Fruit fly (Drosophila melanogaster): Measurements from ENCODE around the gene CG10725.

CG10725 gene

dm6 chr3L:13430171-13430570 lies 7.6 kb upstream of the CG10725 start:
- TF ChIP-seq CG5204 (GFP tag; optimal IDR thresholded peaks at IDR 0.05) (no peak), Clk (GFP tag; optimal IDR thresholded peaks at IDR 0.05) (no peak), CG33017 (tag; optimal IDR thresholded peaks at IDR 0.05) (no peak), pad (GFP tag; optimal IDR thresholded peaks at IDR 0.05) (no peak), toe (GFP tag; optimal IDR thresholded peaks at IDR 0.05) (no peak), tj (GFP tag; optimal IDR thresholded peaks at IDR 0.05) (no peak), CG7101 (tag; optimal IDR thresholded peaks at IDR 0.05) (no peak), CG1620 (GFP tag; optimal IDR thresholded peaks at IDR 0.05) (no peak), Crg-1 (GFP tag; optimal IDR thresholded peaks at IDR 0.05) (no peak), cnc (optimal IDR thresholded peaks at IDR 0.05) (no peak), CG11617 (GFP tag; optimal IDR thresholded peaks at IDR 0.05) (no peak), kay (GFP tag; ENCODE audit: borderline replicate concordance) (no peak), ovo (GFP tag; optimal IDR thresholded peaks at IDR 0.05) (no peak), Hr96 (GFP tag; optimal IDR thresholded peaks at IDR 0.05) (no peak)

DNA sequence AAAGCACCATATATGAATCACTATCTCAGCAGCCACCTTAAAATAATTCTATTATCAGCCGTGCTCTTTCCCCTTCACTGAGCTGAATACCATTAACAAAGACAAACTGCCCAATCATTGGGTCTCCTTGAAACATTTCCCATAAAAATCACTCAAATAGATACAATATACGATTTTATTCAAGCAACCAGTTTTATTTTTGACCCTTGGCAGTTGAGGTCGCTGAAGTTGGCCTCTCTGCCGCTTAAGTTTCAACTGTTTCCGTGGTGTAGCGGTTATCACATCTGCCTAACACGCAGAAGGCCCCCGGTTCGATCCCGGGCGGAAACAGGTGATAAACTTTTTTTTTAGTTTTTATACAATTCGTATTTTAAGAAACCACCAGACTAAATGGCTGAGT lies 5.0 kb upstream of the CG10725 start:
- TF ChIP-seq CG1620 (GFP tag; optimal IDR thresholded peaks at IDR 0.05) (no peak), pad (GFP tag; optimal IDR thresholded peaks at IDR 0.05) (no peak), Hr96 (GFP tag; optimal IDR thresholded peaks at IDR 0.05) (no peak), CG33017 (tag; optimal IDR thresholded peaks at IDR 0.05) (no peak), CG7045 (GFP tag; optimal IDR thresholded peaks at IDR 0.05) (no peak), kay (GFP tag; ENCODE audit: borderline replicate concordance) (no peak), Mnt (GFP tag; optimal IDR thresholded peaks at IDR 0.05) (no peak), CG12768 (GFP tag; optimal IDR thresholded peaks at IDR 0.05) (no peak)

DNA sequence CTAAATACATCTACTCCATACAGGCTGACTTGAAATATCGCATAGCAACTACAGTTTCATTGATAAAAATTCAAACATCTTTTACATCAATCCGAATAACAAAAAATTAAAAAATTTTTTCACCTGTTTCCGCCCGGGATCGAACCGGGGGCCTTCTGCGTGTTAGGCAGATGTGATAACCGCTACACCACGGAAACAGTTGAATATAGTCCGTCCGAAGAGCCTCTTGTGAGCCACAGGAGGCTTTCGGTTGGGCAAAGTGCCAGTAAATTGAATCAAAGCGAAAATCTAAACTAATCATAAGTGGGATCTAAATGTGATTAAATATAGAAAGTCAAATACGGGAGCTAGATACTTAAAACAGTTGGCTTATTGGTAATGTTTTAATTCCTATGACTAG lies 4.2 kb upstream of the CG10725 start:
- TF ChIP-seq cic (GFP tag; optimal IDR thresholded peaks at IDR 0.05) (no peak), Mnt (GFP tag; optimal IDR thresholded peaks at IDR 0.05) (no peak), toe (GFP tag; optimal IDR thresholded peaks at IDR 0.05) (no peak), CG14711 (tag; optimal IDR thresholded peaks at IDR 0.05) (no peak), CG33017 (tag; optimal IDR thresholded peaks at IDR 0.05) (no peak), bab1 (GFP tag; optimal IDR thresholded peaks at IDR 0.05) (no peak), Hr96 (GFP tag; optimal IDR thresholded peaks at IDR 0.05) (no peak), ovo (GFP tag; optimal IDR thresholded peaks at IDR 0.05) (no peak), CG11617 (GFP tag; optimal IDR thresholded peaks at IDR 0.05) (no peak), cnc (optimal IDR thresholded peaks at IDR 0.05) (no peak), kay (GFP tag; ENCODE audit: borderline replicate concordance) (no peak), CG12768 (GFP tag; optimal IDR thresholded peaks at IDR 0.05) (no peak)

- TF ChIP-seq CG7045 (GFP tag; optimal IDR thresholded peaks at IDR 0.05), result peak; percentile 11
- TF ChIP-seq CG1620 (GFP tag; optimal IDR thresholded peaks at IDR 0.05), result no peak
Observed at dm6 chr3L:13435170-13435727, 2.5 kb upstream of the CG10725 start, which contains the start of gene CG10713. Gene CG10713 (minus strand): TSS chr3L:13435229.

dm6 chr3L:13437036-13437435 lies 718 bp upstream of the CG10725 start, which contains the start of gene CG10154:
Gene CG10154 (minus strand): TSS chr3L:13437136.
- TF ChIP-seq cnc (optimal IDR thresholded peaks at IDR 0.05), result no peak
- TF ChIP-seq ovo (GFP tag; optimal IDR thresholded peaks at IDR 0.05), result no peak
- no peak for TF ChIP-seq Hr96 (GFP tag; optimal IDR thresholded peaks at IDR 0.05)
- TF ChIP-seq CG5204 (GFP tag; optimal IDR thresholded peaks at IDR 0.05), result no peak
- no peak for TF ChIP-seq CG33017 (tag; optimal IDR thresholded peaks at IDR 0.05)
- no peak for TF ChIP-seq toe (GFP tag; optimal IDR thresholded peaks at IDR 0.05)
- no peak for TF ChIP-seq CG11617 (GFP tag; optimal IDR thresholded peaks at IDR 0.05)
- no peak for TF ChIP-seq pad (GFP tag; optimal IDR thresholded peaks at IDR 0.05)
- no peak for TF ChIP-seq CG7045 (GFP tag; optimal IDR thresholded peaks at IDR 0.05)
- no peak for TF ChIP-seq CG1620 (GFP tag; optimal IDR thresholded peaks at IDR 0.05)

DNA sequence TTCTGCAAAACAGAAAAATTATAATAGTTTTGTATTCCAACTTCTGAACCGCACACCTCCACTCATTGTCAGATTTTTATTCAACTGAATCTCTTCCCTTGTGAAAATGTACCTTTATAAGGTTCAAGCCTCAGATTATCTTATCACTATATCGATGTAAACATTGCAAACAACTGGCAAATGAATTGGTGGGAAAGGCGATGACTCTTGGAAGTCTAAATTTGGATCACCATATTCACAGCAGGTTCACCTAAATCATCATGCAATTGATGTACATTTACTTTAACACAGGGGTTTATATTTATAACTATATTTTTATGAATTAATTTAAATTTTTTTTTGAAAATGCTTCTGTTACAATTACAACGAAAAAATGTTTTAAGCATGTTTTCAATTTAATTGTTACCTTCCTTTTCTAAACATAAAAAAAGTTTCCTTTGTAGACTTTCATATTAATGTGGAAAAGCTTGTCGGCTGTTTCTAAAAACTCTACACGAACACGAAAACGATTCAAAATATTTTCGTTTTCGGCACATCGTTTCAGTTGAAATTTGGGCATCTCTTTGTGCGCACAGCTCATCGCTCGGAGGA lies 2.7 kb downstream of the CG10725 start, which contains the start of the genes CG10140 and CG14109:
CG10140 (minus strand) TSS at position 101 of the 591 bp plus-strand sequence.
CG14109 (plus strand) TSS at position 541 of the 591 bp plus-strand sequence.
- TF ChIP-seq kay (GFP tag; ENCODE audit: borderline replicate concordance) (no peak), Mnt (GFP tag; optimal IDR thresholded peaks at IDR 0.05) (no peak), CG11617 (GFP tag; optimal IDR thresholded peaks at IDR 0.05) (no peak), CG5204 (GFP tag; optimal IDR thresholded peaks at IDR 0.05) (no peak), CG1620 (GFP tag; optimal IDR thresholded peaks at IDR 0.05) (no peak), Hr96 (GFP tag; optimal IDR thresholded peaks at IDR 0.05) (no peak), Crg-1 (GFP tag; optimal IDR thresholded peaks at IDR 0.05) (no peak)

dm6 chr3L:13442400-13442799 lies 4.6 kb downstream of the CG10725 start, which contains the start of gene cmb:
Gene cmb (plus strand): TSS chr3L:13442594.
- TF ChIP-seq Clk (GFP tag; optimal IDR thresholded peaks at IDR 0.05) (no peak), CG7101 (tag; optimal IDR thresholded peaks at IDR 0.05) (no peak), CG14711 (tag; optimal IDR thresholded peaks at IDR 0.05) (no peak), Mnt (GFP tag; optimal IDR thresholded peaks at IDR 0.05) (no peak), CG1620 (GFP tag; optimal IDR thresholded peaks at IDR 0.05) (peak; percentile 26), CG7045 (GFP tag; optimal IDR thresholded peaks at IDR 0.05) (no peak), Hr96 (GFP tag; optimal IDR thresholded peaks at IDR 0.05) (no peak), Crg-1 (GFP tag; optimal IDR thresholded peaks at IDR 0.05) (no peak), CG33017 (tag; optimal IDR thresholded peaks at IDR 0.05) (no peak), CG11617 (GFP tag; optimal IDR thresholded peaks at IDR 0.05) (peak; percentile 25), cic (GFP tag; optimal IDR thresholded peaks at IDR 0.05) (no peak), tj (GFP tag; optimal IDR thresholded peaks at IDR 0.05) (no peak), kay (GFP tag; ENCODE audit: borderline replicate concordance) (peak; percentile 71), toe (GFP tag; optimal IDR thresholded peaks at IDR 0.05) (no peak), pad (GFP tag; optimal IDR thresholded peaks at IDR 0.05) (no peak), CG12768 (GFP tag; optimal IDR thresholded peaks at IDR 0.05) (no peak), ovo (GFP tag; optimal IDR thresholded peaks at IDR 0.05) (no peak), bab1 (GFP tag; optimal IDR thresholded peaks at IDR 0.05) (peak; percentile 36), cnc (optimal IDR thresholded peaks at IDR 0.05) (no peak), CG5204 (GFP tag; optimal IDR thresholded peaks at IDR 0.05) (no peak)

All from whole organism, adult.